Worm (Caenorhabditis elegans) whole organism, L1 larva: Measurements from ENCODE around the gene irk-1.

Experiments
- C04F5.9 ChIP-seq: sonication (generic microtip); optimal IDR thresholded peaks from 2 replicates; lab custom pipeline; 2016; ENCODE audit warnings: missing genetic modification characterization, missing compliant biosample characterization
- C16A3.4 ChIP-seq: fragments of 150-350 bp; optimal IDR thresholded peaks from 2 replicates; lab custom pipeline; 2014; ENCODE audit warnings: missing biosample characterization, missing genetic modification characterization
- C34B4.2 ChIP-seq: sonication (generic microtip); optimal IDR thresholded peaks from 2 replicates; lab custom pipeline; 2017; ENCODE audit warnings: mild to moderate bottlenecking, missing genetic modification characterization, missing compliant biosample characterization
- F16B12.6 ChIP-seq: fragments of 150-350 bp; optimal IDR thresholded peaks from 2 replicates; lab custom pipeline; 2014; ENCODE audit warnings: missing biosample characterization, missing genetic modification characterization
- Y116A8C.19 ChIP-seq: sonication (generic microtip); optimal IDR thresholded peaks from 2 replicates; lab custom pipeline; 2016; ENCODE audit warnings: missing compliant biosample characterization, missing genetic modification characterization, borderline replicate concordance
- aha-1 ChIP-seq: fragments of 150-350 bp; optimal IDR thresholded peaks from 2 replicates; lab custom pipeline; 2014; ENCODE audit warnings: missing biosample characterization, missing genetic modification characterization
- ama-1 ChIP-seq: fragments of 150-350 bp; optimal IDR thresholded peaks from 2 replicates; lab custom pipeline; 2014
- blmp-1 ChIP-seq: fragments of 150-350 bp; optimal IDR thresholded peaks from 2 replicates; lab custom pipeline; 2014; ENCODE audit warnings: missing biosample characterization, missing genetic modification characterization
- ceh-63 ChIP-seq: fragments of 200-800 bp; sonication (Bioruptor generic); optimal IDR thresholded peaks from 2 replicates; lab custom pipeline; 2018; ENCODE audit warnings: mild to moderate bottlenecking, missing genetic modification characterization, missing compliant biosample characterization
- ceh-8 ChIP-seq: fragments of 200-800 bp; sonication (Bioruptor generic); optimal IDR thresholded peaks from 2 replicates; lab custom pipeline; 2018; ENCODE audit warnings: mild to moderate bottlenecking, missing genetic modification characterization, moderate library complexity, missing compliant biosample characterization
- ceh-82 ChIP-seq, 3 experiments: fragments of 150-350 bp in 1 of 3; sonication (generic microtip) in 2 of 3; optimal IDR thresholded peaks; 2 replicates each; lab custom pipeline; 2014 to 2017; ENCODE audit warnings: missing biosample characterization in 3 of 3, missing genetic modification characterization in 3 of 3
- dsc-1 ChIP-seq: sonication (generic microtip); optimal IDR thresholded peaks from 2 replicates; lab custom pipeline; 2016; ENCODE audit warnings: mild to moderate bottlenecking, missing genetic modification characterization, missing compliant biosample characterization
- efl-3 ChIP-seq: fragments of 200-800 bp; sonication (Bioruptor generic); optimal IDR thresholded peaks from 2 replicates; lab custom pipeline; 2018; ENCODE audit warnings: mild to moderate bottlenecking, missing genetic modification characterization, missing compliant biosample characterization
- egl-13 ChIP-seq: sonication (generic microtip); optimal IDR thresholded peaks from 2 replicates; lab custom pipeline; 2016; ENCODE audit warnings: missing genotype, missing genetic modification reagents, missing genetic modification characterization, missing compliant biosample characterization
- egl-27 ChIP-seq, 2 experiments: fragments of 150-350 bp in 1 of 2; sonication (generic microtip); optimal IDR thresholded peaks; 3 replicates each; lab custom pipeline; 2017 to 2018; ENCODE audit warnings: missing biosample characterization in 2 of 2, missing genetic modification characterization in 2 of 2, missing genetic modification reagents in 2 of 2
- elt-3 ChIP-seq, 6 experiments: fragments of 150-350 bp in 1 of 6; sonication (generic microtip); optimal IDR thresholded peaks; 2 replicates each; lab custom pipeline; 2017 to 2018; ENCODE audit warnings: missing biosample characterization in 6 of 6, missing genetic modification characterization in 6 of 6, inconsistent platforms in 1 of 6
- ets-5 ChIP-seq: fragments of 200-800 bp; sonication (Bioruptor generic); IDR thresholded peaks from 2 replicates; pipeline ENCODE4 v1.3.6; 2022; ENCODE audit warnings: missing genetic modification characterization, missing compliant biosample characterization
- fkh-10 ChIP-seq: sonication (generic microtip); optimal IDR thresholded peaks from 2 replicates; lab custom pipeline; 2017; ENCODE audit warnings: missing biosample characterization, missing genetic modification reagents, missing genetic modification characterization
- fkh-4 ChIP-seq: sonication (generic microtip); optimal IDR thresholded peaks from 2 replicates; lab custom pipeline; 2016; ENCODE audit warnings: missing compliant biosample characterization, missing genetic modification characterization, borderline replicate concordance
- fkh-8 ChIP-seq: sonication (generic microtip); optimal IDR thresholded peaks from 2 replicates; lab custom pipeline; 2016; ENCODE audit warnings: mild to moderate bottlenecking, missing genetic modification characterization, missing compliant biosample characterization
- hlh-17 ChIP-seq: fragments of 200-800 bp; sonication (Bioruptor generic); optimal IDR thresholded peaks from 2 replicates; lab custom pipeline; 2018; ENCODE audit warnings: missing genetic modification characterization, mild to moderate bottlenecking, missing compliant biosample characterization, moderate library complexity, borderline replicate concordance
- hlh-4 ChIP-seq: sonication (generic microtip); optimal IDR thresholded peaks from 2 replicates; lab custom pipeline; 2016; ENCODE audit warnings: mild to moderate bottlenecking, missing genetic modification characterization, missing compliant biosample characterization
- hpl-2 ChIP-seq: fragments of 150-350 bp; optimal IDR thresholded peaks from 2 replicates; lab custom pipeline; 2014; ENCODE audit warnings: missing biosample characterization, missing genetic modification reagents, missing genetic modification characterization
- irx-1 ChIP-seq: sonication (generic microtip); optimal IDR thresholded peaks from 2 replicates; lab custom pipeline; 2016; ENCODE audit warnings: missing genetic modification characterization, missing compliant biosample characterization
- jun-1 ChIP-seq: fragments of 150-350 bp; optimal IDR thresholded peaks from 2 replicates; lab custom pipeline; 2014; ENCODE audit warnings: missing biosample characterization, missing genetic modification reagents, missing genetic modification characterization
- lin-13 ChIP-seq: fragments of 150-350 bp; optimal IDR thresholded peaks from 2 replicates; lab custom pipeline; 2014; ENCODE audit warnings: missing biosample characterization, missing genetic modification reagents, missing genetic modification characterization
- lin-14 ChIP-seq: fragments of 200-800 bp; sonication (Bioruptor generic); optimal IDR thresholded peaks from 2 replicates; lab custom pipeline; 2018; ENCODE audit warnings: mild to moderate bottlenecking, missing genetic modification characterization, moderate library complexity, missing compliant biosample characterization
- lir-3 ChIP-seq: sonication (generic microtip); optimal IDR thresholded peaks from 2 replicates; lab custom pipeline; 2016; ENCODE audit warnings: mild to moderate bottlenecking, missing genetic modification characterization, moderate library complexity, missing compliant biosample characterization; ENCODE audit not compliant: poor library complexity
- mab-9 ChIP-seq: fragments of 200-800 bp; sonication (Bioruptor generic); IDR thresholded peaks from 2 replicates; pipeline ENCODE4 v1.3.6; 2022; ENCODE audit warnings: missing genetic modification reagents, missing genetic modification characterization, missing compliant biosample characterization
- mdl-1 ChIP-seq, 2 experiments: fragments of 150-350 bp; optimal IDR thresholded peaks; 2 replicates each; lab custom pipeline; 2014 to 2017; ENCODE audit warnings: missing biosample characterization in 2 of 2, missing genetic modification characterization in 2 of 2, inconsistent platforms in 1 of 2
- mep-1 ChIP-seq: fragments of 150-350 bp; optimal IDR thresholded peaks from 2 replicates; lab custom pipeline; 2014; ENCODE audit warnings: missing biosample characterization, missing genetic modification characterization
- nhr-12 ChIP-seq: sonication (generic microtip); optimal IDR thresholded peaks from 2 replicates; lab custom pipeline; 2017; ENCODE audit warnings: missing biosample characterization, missing genetic modification characterization
- nhr-20 ChIP-seq: sonication (generic microtip); optimal IDR thresholded peaks from 2 replicates; lab custom pipeline; 2016; ENCODE audit warnings: mild to moderate bottlenecking, missing genetic modification characterization, missing compliant biosample characterization
- nhr-237 ChIP-seq: fragments of 150-350 bp; optimal IDR thresholded peaks from 2 replicates; lab custom pipeline; 2014; ENCODE audit warnings: missing biosample characterization, missing genetic modification characterization
- nhr-90 ChIP-seq: sonication (generic microtip); optimal IDR thresholded peaks from 2 replicates; lab custom pipeline; 2016; ENCODE audit warnings: mild to moderate bottlenecking, missing genetic modification characterization, missing compliant biosample characterization; ENCODE audit not compliant: poor library complexity
- pag-3 ChIP-seq: sonication (generic microtip); optimal IDR thresholded peaks from 2 replicates; lab custom pipeline; 2017; ENCODE audit warnings: missing genetic modification characterization, mild to moderate bottlenecking, missing compliant biosample characterization, antibody characterized with exemption, borderline replicate concordance; ENCODE audit not compliant: insufficient read depth
- pqm-1 ChIP-seq: sonication (generic microtip); optimal IDR thresholded peaks from 3 replicates; lab custom pipeline; 2017; ENCODE audit warnings: missing biosample characterization, missing genetic modification characterization
- rnt-1 ChIP-seq: sonication (generic microtip); optimal IDR thresholded peaks from 2 replicates; lab custom pipeline; 2016; ENCODE audit warnings: mild to moderate bottlenecking, missing genetic modification characterization, moderate library complexity, missing compliant biosample characterization
- snpc-4 ChIP-seq: fragments of 150-350 bp; optimal IDR thresholded peaks from 2 replicates; lab custom pipeline; 2014; ENCODE audit warnings: missing biosample characterization, missing genetic modification characterization
- snu-23 ChIP-seq: sonication (generic microtip); optimal IDR thresholded peaks from 2 replicates; lab custom pipeline; 2016; ENCODE audit warnings: missing genetic modification characterization, missing compliant biosample characterization
- swsn-7 ChIP-seq: sonication (generic microtip); optimal IDR thresholded peaks from 2 replicates; lab custom pipeline; 2016; ENCODE audit warnings: missing genetic modification characterization, missing compliant biosample characterization
- tbx-2 ChIP-seq: sonication (generic microtip); optimal IDR thresholded peaks from 2 replicates; lab custom pipeline; 2016; ENCODE audit warnings: missing genetic modification characterization, missing compliant biosample characterization
- tlp-1 ChIP-seq: fragments of 150-350 bp; optimal IDR thresholded peaks from 2 replicates; lab custom pipeline; 2014; ENCODE audit warnings: missing biosample characterization, missing genetic modification characterization
- unc-130 ChIP-seq: fragments of 150-350 bp; optimal IDR thresholded peaks from 2 replicates; lab custom pipeline; 2017; ENCODE audit warnings: missing biosample characterization, missing genetic modification characterization, inconsistent platforms
- unc-30 ChIP-seq: sonication (generic microtip); optimal IDR thresholded peaks from 2 replicates; lab custom pipeline; 2017; ENCODE audit warnings: missing biosample characterization, missing genetic modification characterization
- unc-62 ChIP-seq: fragments of 150-350 bp; optimal IDR thresholded peaks from 2 replicates; lab custom pipeline; 2014; ENCODE audit warnings: missing biosample characterization, missing genetic modification reagents, missing genetic modification characterization
- unc-86 ChIP-seq: sonication (generic microtip); optimal IDR thresholded peaks from 2 replicates; lab custom pipeline; 2016; ENCODE audit warnings: missing genetic modification characterization, missing compliant biosample characterization
- xbp-1 ChIP-seq: sonication (generic microtip); optimal IDR thresholded peaks from 2 replicates; lab custom pipeline; 2016; ENCODE audit warnings: missing genetic modification characterization, missing compliant biosample characterization
- zag-1 ChIP-seq: fragments of 150-350 bp; optimal IDR thresholded peaks from 2 replicates; lab custom pipeline; 2014; ENCODE audit warnings: missing biosample characterization, missing genetic modification characterization
- zip-4 ChIP-seq: fragments of 200-800 bp; sonication (Bioruptor generic); optimal IDR thresholded peaks from 2 replicates; lab custom pipeline; 2018; ENCODE audit warnings: mild to moderate bottlenecking, missing genetic modification characterization, moderate library complexity, missing compliant biosample characterization
- ztf-4 ChIP-seq: fragments of 150-350 bp; optimal IDR thresholded peaks from 2 replicates; lab custom pipeline; 2014; ENCODE audit warnings: missing biosample characterization, missing genetic modification characterization

The irk-1 gene

DNA sequence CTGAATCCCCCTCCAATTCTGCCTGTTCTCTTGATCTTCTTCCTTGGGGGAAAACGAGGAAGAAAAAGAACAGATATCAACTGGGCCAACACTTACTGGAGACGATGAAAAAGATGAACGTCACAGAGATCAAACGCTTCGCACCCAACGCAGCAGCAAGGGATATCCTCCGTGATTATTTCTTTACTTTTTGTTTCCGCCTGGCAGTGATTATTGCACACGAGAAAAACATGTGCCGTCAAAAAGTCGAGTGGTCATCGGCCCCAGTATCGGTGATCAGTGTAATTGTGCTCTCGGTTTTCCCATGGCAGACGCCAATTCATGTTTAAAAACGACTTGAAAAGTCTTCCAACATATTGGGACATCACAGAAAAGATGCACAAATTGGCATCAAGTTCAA, 32.4 kb downstream of the irk-1 start (continued):
- TF ChIP-seq snu-23 (GFP tag; lab: Kevin White, UChicago) (peak; percentile 38), zip-4 (no peak), pag-3 (no peak), nhr-12 (no peak), unc-130 (peak; percentile 36), C34B4.2 (tag; lab: Kevin White, UChicago) (no peak), lin-13 (GFP tag; lab: Kevin White, UChicago) (no peak), hlh-17 (GFP tag; lab: Kevin White, UChicago) (no peak), ceh-8 (GFP tag; lab: Kevin White, UChicago) (no peak), pqm-1 (tag; lab: Kevin White, UChicago) (no peak), lir-3 (no peak), ama-1 (no peak), swsn-7 (tag; lab: Kevin White, UChicago) (no peak), elt-3 (tag; optimal IDR thresholded peaks at IDR 0.05; lab: Kevin White, UChicago) (peak in 1 of 6 experiments; percentile 7), nhr-237 (no peak), mdl-1 (tag; optimal IDR thresholded peaks at IDR 0.05; lab: Kevin White, UChicago) (no peak), tbx-2 (tag; lab: Kevin White, UChicago) (no peak), efl-3 (GFP tag; lab: Kevin White, UChicago) (no peak), fkh-10 (GFP tag; lab: Kevin White, UChicago) (no peak), jun-1 (tag; lab: Kevin White, UChicago) (no peak), zag-1 (no peak), xbp-1 (tag; lab: Kevin White, UChicago) (no peak), C16A3.4 (no peak), unc-86 (no peak), snpc-4 (tag; lab: Kevin White, UChicago) (no peak), fkh-8 (no peak), ztf-4 (no peak), F16B12.6 (tag; lab: Kevin White, UChicago) (no peak), unc-62 (GFP tag; lab: Kevin White, UChicago) (no peak), nhr-90 (tag; lab: Kevin White, UChicago) (no peak), aha-1 (tag; lab: Kevin White, UChicago) (no peak), ceh-63 (GFP tag; lab: Kevin White, UChicago) (peak; percentile 15), hlh-4 (no peak), lin-14 (peak; percentile 68), blmp-1 (tag; lab: Kevin White, UChicago) (peak; percentile 32), C04F5.9 (tag; lab: Kevin White, UChicago) (no peak), egl-27 (tag; optimal IDR thresholded peaks at IDR 0.05; lab: Kevin White, UChicago) (peak in 1 of 2 experiments; percentile 33), hpl-2 (GFP tag; lab: Kevin White, UChicago) (no peak)

DNA sequence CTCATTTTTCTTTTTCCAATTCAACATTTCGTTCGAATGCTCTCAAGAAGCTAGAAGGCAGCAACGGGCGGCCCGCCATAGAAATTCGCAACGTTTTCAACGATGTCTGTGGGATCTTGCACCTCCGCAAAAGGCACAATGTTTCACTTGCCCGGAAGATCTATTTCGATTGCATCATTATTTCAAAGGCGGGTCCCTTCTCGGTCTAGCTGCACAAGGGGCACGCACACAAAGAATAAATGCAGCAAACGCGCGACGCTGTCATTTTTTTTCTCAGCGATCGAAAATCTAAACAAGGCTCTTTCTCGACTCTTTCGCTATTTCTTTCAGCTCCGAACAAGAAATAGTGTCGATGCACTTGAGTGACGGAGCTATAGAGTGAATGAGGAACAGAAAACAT, 32.9 kb downstream of the irk-1 start:
- no peak for TF ChIP-seq Y116A8C.19 (tag; lab: Kevin White, UChicago)
- peak in 1 of 3 experiments; percentile 27 for TF ChIP-seq ceh-82 (tag; optimal IDR thresholded peaks at IDR 0.05; lab: Kevin White, UChicago)
- TF ChIP-seq mep-1 = peak; percentile 20
- no peak for TF ChIP-seq zip-4
- TF ChIP-seq nhr-20 = no peak
- peak; percentile 31 for TF ChIP-seq egl-13 (tag; lab: Kevin White, UChicago)
- no peak for TF ChIP-seq unc-30
- no peak for TF ChIP-seq blmp-1 (tag; lab: Kevin White, UChicago)
- TF ChIP-seq mab-9 = 0 out of 2 replicates have a peak, but pooled peaks have one; percentile 41
- TF ChIP-seq mdl-1 (tag; optimal IDR thresholded peaks at IDR 0.05; lab: Kevin White, UChicago) = peak in 1 of 2 experiments; percentile 73
- peak; percentile 19 for TF ChIP-seq swsn-7 (tag; lab: Kevin White, UChicago)
- TF ChIP-seq fkh-8 = peak; percentile 7
- TF ChIP-seq unc-86 = peak; percentile 33
- TF ChIP-seq lin-13 (GFP tag; lab: Kevin White, UChicago) = no peak
- no peak for TF ChIP-seq fkh-4 (tag; lab: Kevin White, UChicago)
- TF ChIP-seq fkh-10 (GFP tag; lab: Kevin White, UChicago) = peak; percentile 82
- no peak for TF ChIP-seq unc-130
- TF ChIP-seq zag-1 = no peak
- TF ChIP-seq lin-14 = peak; percentile 85
- no peak for TF ChIP-seq unc-62 (GFP tag; lab: Kevin White, UChicago)
- TF ChIP-seq irx-1 (tag; lab: Kevin White, UChicago) = no peak
- TF ChIP-seq dsc-1 = no peak
- TF ChIP-seq rnt-1 = peak; percentile 7
- no peak for TF ChIP-seq tlp-1 (tag; lab: Kevin White, UChicago)
- no peak for TF ChIP-seq elt-3 (tag; optimal IDR thresholded peaks at IDR 0.05; lab: Kevin White, UChicago)
- no peak for TF ChIP-seq ets-5 (GFP tag; lab: Robert Waterston, UW)
- TF ChIP-seq, all 84 proteins: peak for 11
